Fruit fly (Drosophila melanogaster) whole organism, embryonic: ENCODE data around the gene CG43062.

Experiments used
- Asciz ChIP-seq: fragments of 200-800 bp; sonication (Bioruptor generic); optimal IDR thresholded peaks from 2 replicates; lab custom pipeline; 2017; ENCODE audit warnings: missing biosample characterization, mild to moderate bottlenecking, missing genetic modification characterization, missing genetic modification reagents
- Bgb ChIP-seq: fragments of 200-800 bp; sonication (Bioruptor generic); IDR thresholded peaks from 2 replicates; pipeline ENCODE4 v1.3.6; 2022; ENCODE audit warnings: missing biosample characterization, missing genetic modification characterization; ENCODE audit not compliant: partially characterized antibody
- CG10321 ChIP-seq: fragments of 200-800 bp; sonication (Bioruptor generic); IDR thresholded peaks from 2 replicates; pipeline ENCODE4 v1.3.6; 2022; ENCODE audit warnings: missing biosample characterization, missing genetic modification characterization
- CG10366 ChIP-seq: fragments of 200-800 bp; sonication (Bioruptor generic); IDR thresholded peaks from 2 replicates; pipeline ENCODE4 v1.3.6; 2022; ENCODE audit warnings: missing biosample characterization, missing genetic modification characterization
- CG10959 ChIP-seq: fragments of 200-800 bp; sonication (Bioruptor generic); IDR thresholded peaks from 2 replicates; pipeline ENCODE4 v1.3.6; 2022; ENCODE audit warnings: missing biosample characterization, missing genetic modification characterization
- CG12104 ChIP-seq: fragments of 200-800 bp; sonication (Bioruptor generic); optimal IDR thresholded peaks from 3 replicates; lab custom pipeline; 2016; ENCODE audit warnings: missing biosample characterization, missing genetic modification characterization
- CG13287 ChIP-seq: fragments of 200-800 bp; sonication (Bioruptor generic); IDR thresholded peaks from 2 replicates; pipeline ENCODE4 v1.3.6; 2022; ENCODE audit warnings: missing biosample characterization, missing genetic modification characterization; ENCODE audit not compliant: partially characterized antibody
- CG15073 ChIP-seq: fragments of 200-800 bp; sonication (Bioruptor generic); optimal IDR thresholded peaks from 2 replicates; lab custom pipeline; 2016; ENCODE audit warnings: missing biosample characterization, missing genetic modification characterization
- CG15269 ChIP-seq: fragments of 200-800 bp; sonication (Bioruptor generic); optimal IDR thresholded peaks from 2 replicates; lab custom pipeline; 2018; ENCODE audit warnings: missing biosample characterization, mild to moderate bottlenecking, missing genetic modification characterization, moderate library complexity
- CG1529 ChIP-seq: fragments of 200-800 bp; sonication (Bioruptor generic); optimal IDR thresholded peaks from 3 replicates; lab custom pipeline; 2018; ENCODE audit warnings: missing biosample characterization, missing genetic modification characterization
- CG15601 ChIP-seq: fragments of 200-800 bp; sonication (Bioruptor generic); optimal IDR thresholded peaks from 3 replicates; lab custom pipeline; 2019; ENCODE audit warnings: missing biosample characterization, mild to moderate bottlenecking, missing genetic modification characterization, moderate library complexity
- CG16863 ChIP-seq: fragments of 200-800 bp; sonication (Bioruptor generic); optimal IDR thresholded peaks from 3 replicates; lab custom pipeline; 2016; ENCODE audit warnings: missing biosample characterization, missing genetic modification characterization
- CG31365 ChIP-seq: fragments of 200-800 bp; sonication (Bioruptor generic); optimal IDR thresholded peaks from 2 replicates; lab custom pipeline; 2018; ENCODE audit warnings: missing biosample characterization, mild to moderate bottlenecking, missing genetic modification characterization
- CG31388 ChIP-seq: fragments of 200-800 bp; sonication (Bioruptor generic); optimal IDR thresholded peaks from 2 replicates; lab custom pipeline; 2016; ENCODE audit warnings: missing biosample characterization, missing genetic modification characterization
- CG32532 ChIP-seq: fragments of 200-800 bp; sonication (Bioruptor generic); IDR thresholded peaks from 2 replicates; pipeline ENCODE4 v1.3.6; 2022; ENCODE audit warnings: missing biosample characterization, missing genetic modification characterization
- CG6683 ChIP-seq: fragments of 200-800 bp; sonication (Bioruptor generic); optimal IDR thresholded peaks from 2 replicates; lab custom pipeline; 2017; ENCODE audit warnings: missing biosample characterization, mild to moderate bottlenecking, missing genetic modification characterization, missing genetic modification reagents
- CG6765 ChIP-seq: fragments of 200-800 bp; sonication (Bioruptor generic); optimal IDR thresholded peaks from 3 replicates; lab custom pipeline; 2017; ENCODE audit warnings: missing biosample characterization, mild to moderate bottlenecking, missing genetic modification characterization
- CG7928 ChIP-seq: fragments of 200-800 bp; sonication (Bioruptor generic); optimal IDR thresholded peaks from 2 replicates; lab custom pipeline; 2017; ENCODE audit warnings: missing biosample characterization, mild to moderate bottlenecking, missing genetic modification characterization
- CG8478 ChIP-seq: fragments of >200 bp; optimal IDR thresholded peaks from 2 replicates; lab custom pipeline; 2018
- CG8924 ChIP-seq: fragments of 200-800 bp; optimal IDR thresholded peaks from 3 replicates; lab custom pipeline; 2019; ENCODE audit warnings: missing biosample characterization, mild to moderate bottlenecking, missing genetic modification characterization, moderate library complexity
- CG9727 ChIP-seq: fragments of 200-800 bp; sonication (Bioruptor generic); optimal IDR thresholded peaks from 3 replicates; lab custom pipeline; 2017; ENCODE audit warnings: missing biosample characterization, mild to moderate bottlenecking, missing genetic modification characterization
- D19A ChIP-seq: fragments of 200-800 bp; optimal IDR thresholded peaks from 3 replicates; lab custom pipeline; 2019; ENCODE audit warnings: missing biosample characterization, mild to moderate bottlenecking, missing genetic modification characterization, moderate library complexity
- Deaf1 ChIP-seq: fragments of 200-800 bp; optimal IDR thresholded peaks from 3 replicates; lab custom pipeline; 2019; ENCODE audit warnings: missing biosample characterization, mild to moderate bottlenecking, missing genetic modification characterization, moderate library complexity
- Doc2 ChIP-seq: fragments of 200-800 bp; sonication (Bioruptor generic); IDR thresholded peaks from 2 replicates; pipeline ENCODE4 v1.3.6; 2022; ENCODE audit warnings: missing biosample characterization, missing genetic modification characterization
- Fer3 ChIP-seq: fragments of 200-800 bp; sonication (Bioruptor generic); optimal IDR thresholded peaks from 2 replicates; lab custom pipeline; 2018; ENCODE audit warnings: missing biosample characterization, mild to moderate bottlenecking, missing genetic modification characterization, moderate library complexity
- H2.0 ChIP-seq: fragments of 200-800 bp; sonication (Bioruptor generic); IDR thresholded peaks from 2 replicates; pipeline ENCODE4 v1.3.6; 2022; ENCODE audit warnings: missing biosample characterization, missing genetic modification characterization
- HmgD ChIP-seq: fragments of 200-800 bp; sonication (Bioruptor generic); optimal IDR thresholded peaks from 3 replicates; lab custom pipeline; 2016; ENCODE audit warnings: missing biosample characterization, missing genetic modification characterization
- Hmr ChIP-seq: fragments of 200-800 bp; sonication (Bioruptor generic); optimal IDR thresholded peaks from 3 replicates; lab custom pipeline; 2017; ENCODE audit warnings: mild to moderate bottlenecking, missing biosample characterization, missing genetic modification reagents, missing genetic modification characterization
- NC2β ChIP-seq: fragments of 200-800 bp; sonication (Bioruptor generic); optimal IDR thresholded peaks from 2 replicates; lab custom pipeline; 2016; ENCODE audit warnings: missing biosample characterization, missing genetic modification characterization
- Opbp ChIP-seq: fragments of 200-800 bp; sonication (Bioruptor generic); IDR thresholded peaks from 3 replicates; pipeline ENCODE4 v1.3.6; 2022; ENCODE audit warnings: missing biosample characterization, missing genetic modification characterization; ENCODE audit not compliant: partially characterized antibody
- Ptx1 ChIP-seq: fragments of 200-800 bp; sonication (Bioruptor generic); IDR thresholded peaks from 2 replicates; pipeline ENCODE4 v1.3.6; 2022; ENCODE audit warnings: missing biosample characterization, missing genetic modification characterization
- Spps ChIP-seq: fragments of 200-800 bp; sonication (Bioruptor generic); optimal IDR thresholded peaks from 2 replicates; lab custom pipeline; 2018; ENCODE audit warnings: missing biosample characterization, mild to moderate bottlenecking, missing genetic modification characterization
- Sry-δ ChIP-seq: fragments of 200-800 bp; sonication (Bioruptor generic); optimal IDR thresholded peaks from 2 replicates; lab custom pipeline; 2016; ENCODE audit warnings: missing biosample characterization, missing genetic modification characterization
- Taf1 ChIP-seq: fragments of 200-800 bp; sonication (Bioruptor generic); IDR thresholded peaks from 2 replicates; pipeline ENCODE4 v1.3.6; 2022; ENCODE audit warnings: missing biosample characterization, missing genetic modification characterization
- ash1 ChIP-seq: fragments of 200-800 bp; sonication (Bioruptor generic); optimal IDR thresholded peaks from 2 replicates; lab custom pipeline; 2018; ENCODE audit warnings: missing biosample characterization, mild to moderate bottlenecking, missing genetic modification characterization
- ato ChIP-seq: fragments of 200-800 bp; sonication (Bioruptor generic); IDR thresholded peaks from 2 replicates; pipeline ENCODE4 v1.3.6; 2022; ENCODE audit warnings: missing biosample characterization, missing genetic modification characterization; ENCODE audit not compliant: partially characterized antibody
- bcd ChIP-seq: fragments of 200-800 bp; sonication (Bioruptor generic); optimal IDR thresholded peaks from 2 replicates; lab custom pipeline; 2017; ENCODE audit warnings: missing biosample characterization, mild to moderate bottlenecking, missing genetic modification characterization
- br ChIP-seq: fragments of >200 bp; optimal IDR thresholded peaks from 2 replicates; lab custom pipeline; 2017
- ci ChIP-seq: fragments of 200-800 bp; sonication (Bioruptor generic); IDR thresholded peaks from 3 replicates; pipeline ENCODE4 v1.3.6; 2022; ENCODE audit warnings: missing biosample characterization, missing genetic modification characterization
- dati ChIP-seq: fragments of 200-800 bp; sonication (Bioruptor generic); IDR thresholded peaks from 2 replicates; pipeline ENCODE4 v1.3.6; 2022; ENCODE audit warnings: missing biosample characterization, missing genetic modification characterization
- dm ChIP-seq: fragments of 200-800 bp; sonication (Bioruptor generic); optimal IDR thresholded peaks from 3 replicates; lab custom pipeline; 2016; ENCODE audit warnings: missing biosample characterization, missing genetic modification characterization
- esg ChIP-seq: fragments of 200-800 bp; sonication (Bioruptor generic); conservative IDR thresholded peaks from 2 replicates; pipeline ENCODE4 v1.3.6; 2022; ENCODE audit warnings: missing biosample characterization, missing genetic modification characterization
- hth ChIP-seq: fragments of >200 bp; optimal IDR thresholded peaks from 2 replicates; lab custom pipeline; 2017; ENCODE audit warnings: inconsistent platforms
- kni ChIP-seq: fragments of 200-800 bp; sonication (Bioruptor generic); optimal IDR thresholded peaks from 3 replicates; lab custom pipeline; 2017; ENCODE audit warnings: mild to moderate bottlenecking, missing biosample characterization, missing genetic modification reagents, missing genetic modification characterization
- lov ChIP-seq, 2 experiments: fragments of 200-800 bp in 1 of 2; fragments of >200 bp in 1 of 2; sonication (Bioruptor generic) in 1 of 2; IDR thresholded peaks in 1 of 2; optimal IDR thresholded peaks in 1 of 2; 2 replicates in 1 of 2; 3 replicates in 1 of 2; pipeline versions ENCODE4 v1.3.6 to Lab custom; 2017 to 2022; ENCODE audit warnings: missing biosample characterization in 1 of 2, missing genetic modification characterization in 1 of 2
- pan ChIP-seq, 4 experiments: fragments of >200 bp in 3 of 4; fragments of 200-800 bp in 1 of 4; sonication (Bioruptor generic) in 1 of 4; optimal IDR thresholded peaks in 3 of 4; IDR thresholded peaks in 1 of 4; 2 replicates each; pipeline versions ENCODE4 v1.3.6 to Lab custom; 2017 to 2022; ENCODE audit warnings: missing biosample characterization in 2 of 4, missing genetic modification characterization in 2 of 4, mixed read lengths in 1 of 4
- phol ChIP-seq: fragments of 200-800 bp; sonication (Bioruptor generic); optimal IDR thresholded peaks from 3 replicates; lab custom pipeline; 2018; ENCODE audit warnings: missing biosample characterization, mild to moderate bottlenecking, missing genetic modification characterization, moderate library complexity
- sisA ChIP-seq: fragments of 200-800 bp; sonication (Bioruptor generic); IDR thresholded peaks from 2 replicates; pipeline ENCODE4 v1.3.6; 2022; ENCODE audit warnings: missing biosample characterization, missing genetic modification characterization
- tin ChIP-seq: fragments of 200-800 bp; sonication (Bioruptor generic); optimal IDR thresholded peaks from 3 replicates; lab custom pipeline; 2016; ENCODE audit warnings: missing biosample characterization, missing genetic modification characterization
- z ChIP-seq: fragments of 200-800 bp; sonication (Bioruptor generic); IDR thresholded peaks from 3 replicates; pipeline ENCODE4 v1.3.6; 2022; ENCODE audit warnings: missing biosample characterization, missing genetic modification characterization

The CG43062 gene

dm6 chr3R:11786695-11787226 is 36.6 kb downstream of the CG43062 start, which contains the start of the genes prd1 and HisCl1 (continued):
- TF ChIP-seq Deaf1 (tag; lab: Kevin White, UChicago) (no peak), Hmr (peak; percentile 82), CG12104 (GFP tag; lab: Kevin White, UChicago) (peak; percentile 59), z (GFP tag; lab: Robert Waterston, UW) (no peak), ato (GFP tag; lab: Robert Waterston, UW) (no peak), CG8478 (lab: Kevin White, UChicago) (no peak), lov (optimal IDR thresholded peaks at IDR 0.05; lab: Kevin White, UChicago) (no peak), lov (GFP tag; IDR thresholded peaks at IDR 0.05; lab: Robert Waterston, UW) (0 out of 3 replicates have a peak, but pooled peaks have one; percentile 65), CG9727 (peak; percentile 75), CG8924 (peak; percentile 52), CG13287 (GFP tag; lab: Robert Waterston, UW) (peak; percentile 38; the same call in 1 of the 2 replicates), NC2β (peak; percentile 49), CG31365 (tag; lab: Kevin White, UChicago) (no peak), Asciz (GFP tag; lab: Kevin White, UChicago) (no peak), Spps (tag; lab: Kevin White, UChicago) (no peak), H2.0 (no peak), HmgD (GFP tag; lab: Kevin White, UChicago) (no peak), CG32532 (peak; percentile 70), pan (optimal IDR thresholded peaks at IDR 0.05; lab: Kevin White, UChicago) (no peak), pan (GFP tag; optimal IDR thresholded peaks at IDR 0.05 in 1 of 2, IDR thresholded peaks at IDR 0.05 in 1 of 2) (peak in 1 of 2 experiments; percentile 53), bcd (peak; percentile 84), br (lab: Kevin White, UChicago) (no peak), CG6683 (GFP tag; lab: Kevin White, UChicago) (peak; percentile 30), Sry-δ (GFP tag; lab: Kevin White, UChicago) (peak; percentile 31), Fer3 (tag; lab: Kevin White, UChicago) (peak; percentile 78), CG7928 (GFP tag; lab: Kevin White, UChicago) (no peak), CG10959 (0 out of 2 replicates have a peak, but pooled peaks have one; percentile 10), ash1 (GFP tag; lab: Kevin White, UChicago) (peak; percentile 22), CG31388 (GFP tag; lab: Kevin White, UChicago) (no peak), CG6765 (peak; percentile 25), Taf1 (GFP tag; lab: Robert Waterston, UW) (no peak; the same call in 1 of the 2 replicates), ci (peak; percentile 46; the same call in 1 of the 3 replicates), CG15073 (GFP tag; lab: Kevin White, UChicago) (no peak), CG15269 (tag; lab: Kevin White, UChicago) (no peak), tin (GFP tag; lab: Kevin White, UChicago) (peak; percentile 40), CG1529 (GFP tag; lab: Kevin White, UChicago) (peak; percentile 44), Opbp (GFP tag; lab: Robert Waterston, UW) (no peak), dm (GFP tag; lab: Kevin White, UChicago) (peak; percentile 36), esg (GFP tag; lab: Robert Waterston, UW) (peak; percentile 38; the same call in 1 of the 2 replicates), phol (tag; lab: Kevin White, UChicago) (peak; percentile 85), sisA (GFP tag; lab: Robert Waterston, UW) (peak; percentile 66), CG10366 (GFP tag; lab: Robert Waterston, UW) (no peak), D19A (no peak), kni (GFP tag; lab: Kevin White, UChicago) (peak; percentile 49), dati (GFP tag; lab: Robert Waterston, UW) (no peak), Bgb (GFP tag; lab: Robert Waterston, UW) (no peak), CG15601 (tag; lab: Kevin White, UChicago) (peak; percentile 72), CG16863 (GFP tag; lab: Kevin White, UChicago) (no peak), Doc2 (no peak), CG10321 (GFP tag; lab: Robert Waterston, UW) (no peak), Ptx1 (GFP tag; lab: Robert Waterston, UW) (peak; percentile 76), hth (no peak)
